Worm (Caenorhabditis elegans) whole organism, L4 larva: Measurements from ENCODE around the gene ZK470.6.

Experiments
- D1046.2 ChIP-seq: fragments of 200-800 bp; sonication (Bioruptor generic); IDR thresholded peaks from 2 replicates; pipeline ENCODE4 v1.3.6; 2022; ENCODE audit warnings: missing genetic modification characterization, missing compliant biosample characterization
- F44E2.7 ChIP-seq: fragments of 200-800 bp; sonication (Bioruptor generic); IDR thresholded peaks from 2 replicates; pipeline ENCODE4 v2.1.2; 2022; ENCODE audit warnings: missing genetic modification characterization, missing compliant biosample characterization
- F49E8.2 ChIP-seq: sonication (generic microtip); optimal IDR thresholded peaks from 2 replicates; lab custom pipeline; 2016; ENCODE audit warnings: missing compliant biosample characterization, mild to moderate bottlenecking, missing genetic modification characterization, borderline replicate concordance
- T20F7.1 ChIP-seq: fragments of 200-800 bp; sonication (Bioruptor generic); optimal IDR thresholded peaks from 2 replicates; lab custom pipeline; 2018; ENCODE audit warnings: mild to moderate bottlenecking, missing genetic modification characterization, missing compliant biosample characterization
- Y75B8A.6 ChIP-seq: fragments of 200-800 bp; sonication (Bioruptor generic); IDR thresholded peaks from 2 replicates; pipeline ENCODE4 v1.3.6; 2022; ENCODE audit warnings: missing genetic modification reagents, missing genetic modification characterization, missing compliant biosample characterization
- ceh-20 ChIP-seq: fragments of 200-800 bp; sonication (Bioruptor generic); IDR thresholded peaks from 2 replicates; pipeline ENCODE4 v1.3.6; 2022; ENCODE audit warnings: missing genetic modification reagents, missing genetic modification characterization, missing compliant biosample characterization
- ceh-44 ChIP-seq: fragments of 200-800 bp; sonication (Bioruptor generic); IDR thresholded peaks from 2 replicates; pipeline ENCODE4 v1.3.6; 2022; ENCODE audit warnings: missing genetic modification reagents, missing genetic modification characterization, missing compliant biosample characterization
- ceh-62 ChIP-seq: sonication (generic microtip); optimal IDR thresholded peaks from 2 replicates; lab custom pipeline; 2017; ENCODE audit warnings: missing biosample characterization, missing genetic modification characterization
- cey-2 ChIP-seq: sonication (generic microtip); optimal IDR thresholded peaks from 3 replicates; lab custom pipeline; 2017; ENCODE audit warnings: missing genetic modification characterization, mild to moderate bottlenecking, missing compliant biosample characterization, antibody characterized with exemption, borderline replicate concordance; ENCODE audit not compliant: insufficient read depth
- daf-16 ChIP-seq, 3 experiments: sonication (generic microtip); optimal IDR thresholded peaks; 2 replicates each; lab custom pipeline; 2016 to 2017; ENCODE audit warnings: missing genetic modification characterization in 3 of 3, missing genetic modification reagents in 3 of 3, mild to moderate bottlenecking in 2 of 3, missing compliant biosample characterization in 2 of 3, missing biosample characterization in 1 of 3, moderate library complexity in 1 of 3
- daf-19 ChIP-seq: fragments of 200-800 bp; sonication (Bioruptor generic); conservative IDR thresholded peaks from 2 replicates; pipeline ENCODE4 v1.3.6; 2022; ENCODE audit warnings: missing genetic modification characterization, missing compliant biosample characterization
- daf-8 ChIP-seq: fragments of 200-800 bp; sonication (Bioruptor generic); IDR thresholded peaks from 2 replicates; pipeline ENCODE4 v1.3.6; 2022; ENCODE audit warnings: missing genetic modification characterization, missing compliant biosample characterization
- dmd-8 ChIP-seq: fragments of 200-800 bp; sonication (Bioruptor generic); IDR thresholded peaks from 2 replicates; pipeline ENCODE4 v1.3.6; 2022; ENCODE audit warnings: missing genetic modification characterization, missing compliant biosample characterization
- duxl-1 ChIP-seq: sonication (generic microtip); optimal IDR thresholded peaks from 2 replicates; lab custom pipeline; 2016; ENCODE audit warnings: mild to moderate bottlenecking, missing genetic modification characterization, moderate library complexity, missing compliant biosample characterization; ENCODE audit not compliant: poor library complexity
- dve-1 ChIP-seq: sonication (generic microtip); optimal IDR thresholded peaks from 2 replicates; lab custom pipeline; 2017; ENCODE audit warnings: antibody characterized with exemption, mild to moderate bottlenecking, missing genetic modification characterization, missing compliant biosample characterization; ENCODE audit not compliant: insufficient read depth
- egl-43 ChIP-seq: fragments of 200-800 bp; sonication (Bioruptor generic); IDR thresholded peaks from 2 replicates; pipeline ENCODE4 v1.3.6; 2022; ENCODE audit warnings: missing genetic modification reagents, missing genetic modification characterization, missing compliant biosample characterization
- hlh-30 ChIP-seq: sonication (generic microtip); optimal IDR thresholded peaks from 2 replicates; lab custom pipeline; 2017; ENCODE audit warnings: antibody characterized with exemption, mild to moderate bottlenecking, missing genetic modification characterization, missing compliant biosample characterization; ENCODE audit not compliant: insufficient read depth
- lin-15B ChIP-seq: fragments of 150-350 bp; sonication (generic microtip); optimal IDR thresholded peaks from 3 replicates; lab custom pipeline; 2014; ENCODE audit warnings: missing biosample characterization, missing genetic modification characterization
- lin-29 ChIP-seq: fragments of 200-800 bp; sonication (Bioruptor generic); IDR thresholded peaks from 2 replicates; pipeline ENCODE4 v1.3.6; 2022; ENCODE audit warnings: missing genetic modification reagents, missing genetic modification characterization, missing compliant biosample characterization
- lir-3 ChIP-seq: sonication (generic microtip); optimal IDR thresholded peaks from 2 replicates; lab custom pipeline; 2016; ENCODE audit warnings: mild to moderate bottlenecking, missing genetic modification characterization, missing compliant biosample characterization
- madf-5 ChIP-seq, 2 experiments: fragments of 200-800 bp; sonication (Bioruptor generic); IDR thresholded peaks; 2 replicates each; pipeline ENCODE4 v1.3.6; 2022; ENCODE audit warnings: missing compliant biosample characterization in 2 of 2, missing genetic modification characterization in 2 of 2
- mxl-3 ChIP-seq: fragments of 200-800 bp; sonication (Bioruptor generic); optimal IDR thresholded peaks from 2 replicates; lab custom pipeline; 2018; ENCODE audit warnings: mild to moderate bottlenecking, missing genetic modification characterization, missing compliant biosample characterization
- nhr-102 ChIP-seq: sonication (generic microtip); optimal IDR thresholded peaks from 2 replicates; lab custom pipeline; 2016; ENCODE audit warnings: mild to moderate bottlenecking, missing genetic modification characterization, moderate library complexity, missing compliant biosample characterization
- nhr-11 ChIP-seq: fragments of 150-350 bp; optimal IDR thresholded peaks from 2 replicates; lab custom pipeline; 2014; ENCODE audit warnings: missing biosample characterization, missing genetic modification characterization
- nhr-25 ChIP-seq: sonication (generic microtip); optimal IDR thresholded peaks from 2 replicates; lab custom pipeline; 2017; ENCODE audit warnings: missing genetic modification characterization, mild to moderate bottlenecking, missing compliant biosample characterization, antibody characterized with exemption, moderate library complexity, borderline replicate concordance; ENCODE audit not compliant: insufficient read depth
- nhr-28 ChIP-seq: fragments of 150-350 bp; optimal IDR thresholded peaks from 2 replicates; lab custom pipeline; 2014; ENCODE audit warnings: missing biosample characterization, missing genetic modification characterization
- nhr-42 ChIP-seq: fragments of 200-800 bp; sonication (Bioruptor generic); IDR thresholded peaks from 2 replicates; pipeline ENCODE4 v1.3.6; 2022; ENCODE audit warnings: missing genetic modification characterization, missing compliant biosample characterization
- php-3 ChIP-seq: fragments of 200-800 bp; sonication (Bioruptor generic); IDR thresholded peaks from 2 replicates; pipeline ENCODE4 v1.3.6; 2022; ENCODE audit warnings: missing genetic modification reagents, missing genetic modification characterization, missing compliant biosample characterization
- rbr-2 ChIP-seq: sonication (generic microtip); optimal IDR thresholded peaks from 2 replicates; lab custom pipeline; 2016; ENCODE audit warnings: missing genotype, missing genetic modification characterization, missing compliant biosample characterization
- saeg-2 ChIP-seq: fragments of 200-800 bp; sonication (Bioruptor generic); IDR thresholded peaks from 2 replicates; pipeline ENCODE4 v1.3.6; 2022; ENCODE audit warnings: missing genetic modification reagents, missing genetic modification characterization, missing compliant biosample characterization
- set-16 ChIP-seq: fragments of 200-800 bp; sonication (Bioruptor generic); IDR thresholded peaks from 2 replicates; pipeline ENCODE4 v1.3.6; 2022; ENCODE audit warnings: missing genetic modification reagents, missing genetic modification characterization, missing compliant biosample characterization
- snpc-1.2 ChIP-seq: fragments of 200-800 bp; sonication (Bioruptor generic); IDR thresholded peaks from 2 replicates; pipeline ENCODE4 v1.3.6; 2022; ENCODE audit warnings: missing genetic modification reagents, missing genetic modification characterization, missing compliant biosample characterization
- spr-3 ChIP-seq: fragments of 200-800 bp; sonication (Bioruptor generic); optimal IDR thresholded peaks from 2 replicates; lab custom pipeline; 2018; ENCODE audit warnings: mild to moderate bottlenecking, missing genetic modification characterization, missing compliant biosample characterization
- tag-97 ChIP-seq: fragments of 200-800 bp; sonication (Bioruptor generic); IDR thresholded peaks from 2 replicates; pipeline ENCODE4 v1.3.6; 2022; ENCODE audit warnings: missing genetic modification characterization, missing compliant biosample characterization
- tra-1 ChIP-seq: fragments of 200-800 bp; sonication (Bioruptor generic); IDR thresholded peaks from 2 replicates; pipeline ENCODE4 v1.3.6; 2022; ENCODE audit warnings: missing genetic modification reagents, missing genetic modification characterization, missing compliant biosample characterization
- zfp-2 ChIP-seq: sonication (generic microtip); optimal IDR thresholded peaks from 2 replicates; lab custom pipeline; 2016; ENCODE audit warnings: mild to moderate bottlenecking, missing genetic modification characterization, missing compliant biosample characterization
- zip-2 ChIP-seq: fragments of 150-350 bp; optimal IDR thresholded peaks from 2 replicates; lab custom pipeline; 2014; ENCODE audit warnings: missing biosample characterization, missing genetic modification characterization
- ztf-11 ChIP-seq: fragments of 150-350 bp; optimal IDR thresholded peaks from 2 replicates; lab custom pipeline; 2014; ENCODE audit warnings: missing biosample characterization, missing genetic modification characterization

ZK470.6 gene

DNA sequence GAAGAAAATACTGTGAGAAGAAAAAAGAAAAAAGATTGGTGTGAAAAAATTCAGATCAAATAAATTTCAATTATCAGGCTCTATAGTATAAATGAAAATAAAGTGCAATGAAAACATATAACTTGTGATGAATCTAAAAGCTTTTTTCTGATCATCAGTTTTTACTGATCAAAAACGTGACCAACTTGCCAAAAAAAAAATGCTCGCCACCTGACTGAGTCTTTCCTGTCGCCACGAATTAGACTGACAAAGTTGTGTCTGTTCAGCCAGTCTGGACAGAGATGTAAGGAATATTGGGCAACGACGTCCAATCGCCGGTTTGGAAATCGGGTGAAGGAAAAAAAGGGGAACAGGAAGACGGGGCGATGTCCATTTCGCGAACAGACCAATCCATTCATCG lies 42.2 kb upstream of the ZK470.6 start (continued):
- TF ChIP-seq madf-5 (GFP tag; IDR thresholded peaks at IDR 0.05; lab: Robert Waterston, UW) (no peak), daf-19 (GFP tag; lab: Robert Waterston, UW) (no peak), saeg-2 (GFP tag; lab: Robert Waterston, UW) (no peak), spr-3 (GFP tag; lab: Kevin White, UChicago) (no peak), F44E2.7 (GFP tag; lab: Robert Waterston, UW) (no peak), duxl-1 (tag; lab: Kevin White, UChicago) (no peak), nhr-102 (tag; lab: Kevin White, UChicago) (no peak), dve-1 (tag; lab: Kevin White, UChicago) (peak; percentile 7), mxl-3 (no peak), tra-1 (GFP tag; lab: Robert Waterston, UW) (no peak), tag-97 (GFP tag; lab: Robert Waterston, UW) (no peak), ceh-20 (peak; percentile 62; the same call in 1 of the 2 replicates), ztf-11 (tag; lab: Kevin White, UChicago) (no peak), ceh-62 (tag; lab: Kevin White, UChicago) (no peak), nhr-25 (tag; lab: Kevin White, UChicago) (no peak), lin-29 (GFP tag; lab: Robert Waterston, UW) (no peak)

DNA sequence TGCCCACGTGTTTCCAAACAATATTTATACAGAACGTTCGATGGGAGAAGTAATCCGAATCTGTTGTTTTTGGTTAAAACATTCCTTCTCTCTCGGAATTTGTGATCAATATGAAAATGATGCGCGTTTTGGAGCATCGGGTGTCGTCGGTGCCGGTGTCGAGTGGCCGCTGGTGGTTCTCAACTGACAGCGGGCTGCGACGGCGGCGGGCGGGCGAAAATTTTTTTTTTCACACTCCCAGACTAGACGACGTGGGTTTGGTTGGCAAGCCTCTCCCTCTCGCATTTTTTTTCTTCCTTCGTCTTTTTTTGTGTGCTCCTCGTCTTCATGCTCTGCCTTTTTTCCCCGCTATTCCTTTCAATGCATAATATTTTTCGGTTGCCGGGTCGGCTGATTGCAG lies 40.9 kb upstream of the ZK470.6 start, which contains the start of gene W01H2.2:
TSS of gene W01H2.2 (minus strand) at position 285 of the 400 bp plus-strand sequence.
- TF ChIP-seq ceh-44 (no peak), egl-43 (GFP tag; lab: Robert Waterston, UW) (peak; percentile 62), F49E8.2 (tag; lab: Kevin White, UChicago) (no peak), zfp-2 (tag; lab: Kevin White, UChicago) (no peak), set-16 (peak; percentile 70), rbr-2 (peak; percentile 33), nhr-11 (tag; lab: Kevin White, UChicago) (no peak)

DNA sequence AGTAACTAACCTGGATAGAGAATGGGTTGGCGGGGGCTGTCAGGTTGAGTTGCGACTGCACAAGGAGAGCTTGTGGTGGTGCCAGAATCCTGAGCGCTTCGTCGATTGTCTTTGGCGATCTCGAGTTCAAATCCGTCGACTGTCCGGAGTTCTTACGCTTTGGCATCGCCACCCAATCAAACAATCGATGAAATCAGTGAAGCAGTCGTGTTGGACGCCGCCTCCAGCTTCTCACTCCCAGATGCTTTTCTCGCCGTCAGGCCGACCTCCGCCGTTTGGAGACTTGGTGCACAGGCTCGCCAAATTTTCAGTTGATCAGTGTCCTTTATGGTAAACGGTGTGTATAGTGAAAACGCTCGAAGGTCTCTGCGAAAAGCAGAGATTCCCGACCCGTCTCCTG lies 39.6 kb upstream of the ZK470.6 start, which contains the start of the genes F20B6.10 and hpk-1:
TSS of gene F20B6.10 (minus strand) at position 303 of the 400 bp plus-strand sequence.
TSS of gene hpk-1 (minus strand) at position 397 of the 400 bp plus-strand sequence.
- no peak for TF ChIP-seq T20F7.1 (GFP tag; lab: Kevin White, UChicago)
- no peak for TF ChIP-seq dve-1 (tag; lab: Kevin White, UChicago)
- no peak for TF ChIP-seq daf-19 (GFP tag; lab: Robert Waterston, UW)
- no peak for TF ChIP-seq lin-15B (tag; lab: Kevin White, UChicago)
- TF ChIP-seq zip-2 (tag; lab: Kevin White, UChicago) = no peak
- TF ChIP-seq hlh-30 (tag; lab: Kevin White, UChicago) = no peak
- TF ChIP-seq daf-16 (GFP tag; optimal IDR thresholded peaks at IDR 0.05; lab: Kevin White, UChicago) = no peak
- no peak for TF ChIP-seq daf-16 (tag; optimal IDR thresholded peaks at IDR 0.05; lab: Kevin White, UChicago)
- TF ChIP-seq daf-8 = no peak
- peak; percentile 55 for TF ChIP-seq set-16
- TF ChIP-seq nhr-28 (tag; lab: Kevin White, UChicago) = no peak
- no peak for TF ChIP-seq Y75B8A.6 (GFP tag; lab: Robert Waterston, UW)
- TF ChIP-seq D1046.2 (GFP tag; lab: Robert Waterston, UW) = 0 out of 2 replicates have a peak, but pooled peaks have one; percentile 5
- 0 out of 2 replicates have a peak, but pooled peaks have one; percentile 31 for TF ChIP-seq nhr-42 (GFP tag; lab: Robert Waterston, UW)
- no peak for TF ChIP-seq cey-2 (tag; lab: Kevin White, UChicago)
- no peak for TF ChIP-seq dmd-8 (GFP tag; lab: Robert Waterston, UW)
- TF ChIP-seq zfp-2 (tag; lab: Kevin White, UChicago) = no peak
- TF ChIP-seq php-3 = 0 out of 2 replicates have a peak, but pooled peaks have one; percentile 10
- TF ChIP-seq lir-3 (tag; lab: Kevin White, UChicago) = no peak
- 0 out of 2 replicates have a peak, but pooled peaks have one; percentile 30 for TF ChIP-seq snpc-1.2 (GFP tag; lab: Robert Waterston, UW)
